Worm (Caenorhabditis elegans) whole organism, L4 larva: ENCODE measurements around the gene T25D3.4.

Source experiments
- F10B5.3 ChIP-seq: sonication (generic microtip); optimal IDR thresholded peaks from 2 replicates; lab custom pipeline; 2016; ENCODE audit warnings: mild to moderate bottlenecking, missing genetic modification characterization, missing compliant biosample characterization
- nhr-28 ChIP-seq: fragments of 150-350 bp; optimal IDR thresholded peaks from 2 replicates; lab custom pipeline; 2014; ENCODE audit warnings: missing biosample characterization, missing genetic modification characterization
- unc-130 ChIP-seq: sonication (generic microtip); optimal IDR thresholded peaks from 2 replicates; lab custom pipeline; 2016; ENCODE audit warnings: missing genetic modification reagents, missing genetic modification characterization, missing compliant biosample characterization
- unc-62 ChIP-seq, 3 experiments: fragments of 150-350 bp in 1 of 3; sonication (generic microtip); optimal IDR thresholded peaks in 2 of 3; peaks in 1 of 3; 1 replicate in 1 of 3; 2 replicates in 2 of 3; lab custom pipeline; 2014 to 2017; ENCODE audit warnings: missing biosample characterization in 3 of 3, missing genetic modification characterization in 3 of 3, missing genetic modification reagents in 3 of 3, missing genotype in 1 of 3
- ztf-11 ChIP-seq: fragments of 150-350 bp; optimal IDR thresholded peaks from 2 replicates; lab custom pipeline; 2014; ENCODE audit warnings: missing biosample characterization, missing genetic modification characterization

ce11 chrII:196685-197084 is 49.7 kb downstream of the T25D3.4 start, which contains the start of gene chs-2:
- TF ChIP-seq ztf-11 (tag; lab: Kevin White, UChicago) (no peak), F10B5.3 (tag; lab: Kevin White, UChicago) (no peak), unc-130 (no peak), unc-62 (GFP tag; optimal IDR thresholded peaks at IDR 0.05 in 1 of 2; lab: Kevin White, UChicago) (no peak), unc-62 (tag; optimal IDR thresholded peaks at IDR 0.05; lab: Kevin White, UChicago) (no peak), nhr-28 (tag; lab: Kevin White, UChicago) (no peak)
